Worm (Caenorhabditis elegans) whole organism, L4 larva: ENCODE results near the gene hpd-1.

Experiments used
- ZK546.5 ChIP-seq, 2 experiments: sonication (generic microtip); optimal IDR thresholded peaks; 2 replicates each; lab custom pipeline; 2017; ENCODE audit warnings: missing biosample characterization in 2 of 2, missing genetic modification characterization in 2 of 2
- aly-2 ChIP-seq: sonication (generic microtip); optimal IDR thresholded peaks from 2 replicates; lab custom pipeline; 2018; ENCODE audit warnings: missing biosample characterization, missing genetic modification characterization
- duxl-1 ChIP-seq: sonication (generic microtip); optimal IDR thresholded peaks from 2 replicates; lab custom pipeline; 2016; ENCODE audit warnings: mild to moderate bottlenecking, missing genetic modification characterization, moderate library complexity, missing compliant biosample characterization; ENCODE audit not compliant: poor library complexity
- mdl-1 ChIP-seq, 2 experiments: fragments of 150-350 bp in 1 of 2; sonication (generic microtip) in 1 of 2; optimal IDR thresholded peaks; 2 replicates each; lab custom pipeline; 2014 to 2017; ENCODE audit warnings: missing biosample characterization in 2 of 2, missing genetic modification characterization in 2 of 2
- nhr-76 ChIP-seq: fragments of 150-350 bp; optimal IDR thresholded peaks from 2 replicates; lab custom pipeline; 2014; ENCODE audit warnings: missing biosample characterization, missing genetic modification characterization
- spr-1 ChIP-seq: sonication (generic microtip); optimal IDR thresholded peaks from 2 replicates; lab custom pipeline; 2016; ENCODE audit warnings: mild to moderate bottlenecking, missing genetic modification characterization, missing compliant biosample characterization
- ztf-11 ChIP-seq: fragments of 150-350 bp; optimal IDR thresholded peaks from 2 replicates; lab custom pipeline; 2014; ENCODE audit warnings: missing biosample characterization, missing genetic modification characterization

ce11 chrIII:10533310-10533709 is 2.0 kb upstream of the hpd-1 start:
- TF ChIP-seq duxl-1 (no peak), ztf-11 (tag; lab: Kevin White, UChicago) (no peak), spr-1 (tag; lab: Kevin White, UChicago) (no peak), aly-2 (tag; lab: Kevin White, UChicago) (no peak), nhr-76 (tag; lab: Kevin White, UChicago) (no peak), ZK546.5 (tag; optimal IDR thresholded peaks at IDR 0.05; lab: Kevin White, UChicago) (no peak), mdl-1 (tag; optimal IDR thresholded peaks at IDR 0.05; lab: Kevin White, UChicago) (peak; percentile 10 to 85)
